Worm (Caenorhabditis elegans): ENCODE data around the gene spin-3.

ce11 chrX:13165686-13166085, 35.6 kb downstream of the spin-3 start:
- TF ChIP-seq him-1 (tag; optimal IDR thresholded peaks at IDR 0.05) (no peak), W03F9.2 (tag; optimal IDR thresholded peaks at IDR 0.05) (no peak), dao-5 (tag; optimal IDR thresholded peaks at IDR 0.05) (no peak)
